Worm (Caenorhabditis elegans): ENCODE measurements around the gene ZK813.2.

ce11 chrX:3446011-3446410 lies 2.4 kb downstream of the ZK813.2 start, which contains the start of gene ZK813.1:
- TF ChIP-seq lin-13 (GFP tag; optimal IDR thresholded peaks at IDR 0.05) (no peak), fos-1 (tag; optimal IDR thresholded peaks at IDR 0.05) (no peak), lin-15B (tag; optimal IDR thresholded peaks at IDR 0.05) (no peak), unc-62 (GFP tag; optimal IDR thresholded peaks at IDR 0.05) (no peak)

Measured in whole organism, L1 larva.